Fruit fly (Drosophila melanogaster): ENCODE results near the gene Ugt303B3.

dm6 chr3R:23527396-23527795 is 7.2 kb downstream of the Ugt303B3 start:
- TF ChIP-seq Sox102F (GFP tag; optimal IDR thresholded peaks at IDR 0.05) (no peak), Sox15 (GFP tag; optimal IDR thresholded peaks at IDR 0.05) (no peak), Lpt (GFP tag; optimal IDR thresholded peaks at IDR 0.05) (peak; percentile 26)

All from whole organism, prepupa.